Fruit fly (Drosophila melanogaster) Kc167 (cell line): Measurements from ENCODE around the gene bcn92.

ENCODE experiments used
- Myc ChIP-seq: fragments of >200 bp; optimal IDR thresholded peaks from 2 replicates; lab custom pipeline; 2017; ENCODE audit warnings: missing external identifiers
- psq ChIP-seq: fragments of >200 bp; optimal IDR thresholded peaks from 2 replicates; lab custom pipeline; 2017; ENCODE audit warnings: missing external identifiers

- TF ChIP-seq Myc (lab: Kevin White, UChicago) (no peak), psq (lab: Kevin White, UChicago) (no peak)
Measured at dm6 chrX:2194208-2195094, 45.0 kb upstream of the bcn92 start.
